Fruit fly (Drosophila melanogaster): Measurements from ENCODE around the gene CG7341.

CG7341 gene

DNA sequence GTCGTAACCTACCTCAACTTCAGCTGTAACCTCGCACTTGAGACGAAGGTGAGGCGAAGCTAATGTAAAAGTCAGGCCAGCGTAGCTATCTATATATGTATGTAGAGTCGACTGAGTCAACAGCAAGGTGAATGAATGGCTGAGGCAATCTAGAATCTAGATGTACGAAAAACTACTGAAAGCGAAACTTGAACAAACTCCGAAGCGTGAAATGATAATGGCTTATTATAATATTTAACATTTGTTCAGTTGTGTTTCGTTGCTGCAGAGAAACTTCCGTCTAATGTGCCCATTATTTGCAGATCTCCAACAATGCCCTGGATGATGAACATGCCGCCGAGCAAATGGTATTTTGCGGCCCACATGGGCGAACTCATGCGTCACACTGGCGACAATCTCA lies 31.9 kb downstream of the CG7341 start (continued):
- no peak for TF ChIP-seq esg (GFP tag; conservative IDR thresholded peaks at IDR 0.05)
- TF ChIP-seq Nf-YA (GFP tag; IDR thresholded peaks at IDR 0.05), result no peak
- TF ChIP-seq CG10274 (GFP tag; optimal IDR thresholded peaks at IDR 0.05), result no peak
- TF ChIP-seq CG10321 (GFP tag; IDR thresholded peaks at IDR 0.05), result 0 out of 2 replicates have a peak, but pooled peaks have one; percentile 29
- no peak for TF ChIP-seq odd (GFP tag; optimal IDR thresholded peaks at IDR 0.05)
- no peak for TF ChIP-seq MTF-1 (GFP tag; optimal IDR thresholded peaks at IDR 0.05; ENCODE audit: borderline replicate concordance)
- TF ChIP-seq al (GFP tag; IDR thresholded peaks at IDR 0.05), result no peak
- peak; percentile 5 for TF ChIP-seq schlank (tag; optimal IDR thresholded peaks at IDR 0.05)
- TF ChIP-seq mirr (GFP tag; optimal IDR thresholded peaks at IDR 0.05), result no peak
- no peak for TF ChIP-seq CG33557 (GFP tag; optimal IDR thresholded peaks at IDR 0.05)
- TF ChIP-seq exex (tag; optimal IDR thresholded peaks at IDR 0.05), result no peak
- TF ChIP-seq CG42726 (GFP tag; IDR thresholded peaks at IDR 0.05; ENCODE audit: partially characterized antibody), result no peak
- no peak for TF ChIP-seq CG3838 (GFP tag; optimal IDR thresholded peaks at IDR 0.05)
- TF ChIP-seq ara (GFP tag; IDR thresholded peaks at IDR 0.05), result no peak
- TF ChIP-seq ro (GFP tag; IDR thresholded peaks at IDR 0.05), result no peak
- peak; percentile 41 for TF ChIP-seq CG10209 (GFP tag; optimal IDR thresholded peaks at IDR 0.05)
- peak; percentile 58 for TF ChIP-seq lab (GFP tag; optimal IDR thresholded peaks at IDR 0.05)
- no peak for TF ChIP-seq Ada2b (GFP tag; IDR thresholded peaks at IDR 0.05)
- TF ChIP-seq Bteb2 (GFP tag; optimal IDR thresholded peaks at IDR 0.05), result peak; percentile 3
- no peak for TF ChIP-seq CG2129 (GFP tag; IDR thresholded peaks at IDR 0.05; ENCODE audit: partially characterized antibody)
- no peak for TF ChIP-seq Sox102F (GFP tag; optimal IDR thresholded peaks at IDR 0.05)
- no peak for TF ChIP-seq CG4730 (GFP tag; IDR thresholded peaks at IDR 0.05)
- TF ChIP-seq Atf6 (GFP tag; IDR thresholded peaks at IDR 0.05), result peak; percentile 41; the same call in 1 of the 2 replicates
- no peak for TF ChIP-seq CG11085 (GFP tag; IDR thresholded peaks at IDR 0.05)
- TF ChIP-seq CG10565 (GFP tag; optimal IDR thresholded peaks at IDR 0.05), result no peak
- no peak for TF ChIP-seq CG1832 (GFP tag; optimal IDR thresholded peaks at IDR 0.05)
- no peak for TF ChIP-seq wdn (GFP tag; IDR thresholded peaks at IDR 0.05)
- peak; percentile 3 for TF ChIP-seq HmgZ (tag; optimal IDR thresholded peaks at IDR 0.05)
- no peak for TF ChIP-seq unc-4 (GFP tag; IDR thresholded peaks at IDR 0.05; ENCODE audit: partially characterized antibody)
- peak; percentile 11 for TF ChIP-seq CG6813 (GFP tag; optimal IDR thresholded peaks at IDR 0.05)
- TF ChIP-seq Gsc (GFP tag; IDR thresholded peaks at IDR 0.05), result no peak
- peak; percentile 16 for TF ChIP-seq caup (GFP tag; optimal IDR thresholded peaks at IDR 0.05; ENCODE audit: severe bottlenecking)
- no peak for TF ChIP-seq Mrtf (GFP tag; IDR thresholded peaks at IDR 0.05)
- no peak for TF ChIP-seq NK7.1 (GFP tag; optimal IDR thresholded peaks at IDR 0.05)
- TF ChIP-seq seq (GFP tag; IDR thresholded peaks at IDR 0.05), result peak; percentile 12; the same call in 1 of the 2 replicates
- TF ChIP-seq slp2 (GFP tag; optimal IDR thresholded peaks at IDR 0.05), result no peak
- TF ChIP-seq klu (GFP tag; IDR thresholded peaks at IDR 0.05), result no peak
- TF ChIP-seq ATbp (GFP tag; optimal IDR thresholded peaks at IDR 0.05), result peak; percentile 46
- TF ChIP-seq grau (tag; optimal IDR thresholded peaks at IDR 0.05), result no peak
- TF ChIP-seq ap (GFP tag; IDR thresholded peaks at IDR 0.05), result no peak
- no peak for TF ChIP-seq CG11504 (tag; optimal IDR thresholded peaks at IDR 0.05)
- peak; percentile 3 for TF ChIP-seq CG13894 (tag; optimal IDR thresholded peaks at IDR 0.05)
- TF ChIP-seq hkb (optimal IDR thresholded peaks at IDR 0.05), result no peak
- TF ChIP-seq hkb (GFP tag; IDR thresholded peaks at IDR 0.05), result 0 out of 2 replicates have a peak, but pooled peaks have one; percentile 22
- TF ChIP-seq nerfin-2 (GFP tag; IDR thresholded peaks at IDR 0.05; ENCODE audit: partially characterized antibody), result no peak
- TF ChIP-seq CG7786 (GFP tag; optimal IDR thresholded peaks at IDR 0.05), result no peak
- peak; percentile 24 for TF ChIP-seq Vsx1 (GFP tag; optimal IDR thresholded peaks at IDR 0.05)
- TF ChIP-seq CG8388 (GFP tag; optimal IDR thresholded peaks at IDR 0.05), result no peak
- peak; percentile 1 for TF ChIP-seq ftz-f1 (GFP tag; optimal IDR thresholded peaks at IDR 0.05)
- TF ChIP-seq Chrac-16 (GFP tag; optimal IDR thresholded peaks at IDR 0.05), result no peak
- no peak for TF ChIP-seq CG2116 (GFP tag; optimal IDR thresholded peaks at IDR 0.05)

Measured in whole organism, embryonic.